Worm (Caenorhabditis elegans) whole organism, young adult: ENCODE measurements around the gene snpc-1.2.

Experiments used
- C06A6.2 ChIP-seq: fragments of 200-800 bp; sonication (Bioruptor generic); conservative IDR thresholded peaks from 2 replicates; pipeline ENCODE4 v1.3.6; 2022; ENCODE audit warnings: missing genetic modification characterization, missing compliant biosample characterization
- F10E7.11 ChIP-seq: sonication (generic microtip); optimal IDR thresholded peaks from 2 replicates; lab custom pipeline; 2017; ENCODE audit warnings: mild to moderate bottlenecking, missing genetic modification characterization, moderate library complexity, missing compliant biosample characterization
- F49E8.2 ChIP-seq: sonication (generic microtip); optimal IDR thresholded peaks from 3 replicates; lab custom pipeline; 2017; ENCODE audit warnings: missing genetic modification characterization, mild to moderate bottlenecking, missing compliant biosample characterization, antibody characterized with exemption, moderate library complexity; ENCODE audit not compliant: insufficient read depth
- Y95B8A.8 ChIP-seq: fragments of 200-800 bp; sonication (Bioruptor generic); IDR thresholded peaks from 2 replicates; pipeline ENCODE4 v1.3.6; 2022; ENCODE audit warnings: missing genetic modification reagents, missing genetic modification characterization, missing compliant biosample characterization
- ama-1 ChIP-seq, 3 experiments: fragments of 150-350 bp in 1 of 3; sonication (generic microtip) in 2 of 3; optimal IDR thresholded peaks; 2 replicates each; lab custom pipeline; 2014 to 2018; ENCODE audit warnings: missing biosample characterization in 2 of 3, missing genetic modification characterization in 2 of 3, missing genetic modification reagents in 2 of 3
- ceh-40 ChIP-seq: fragments of 200-800 bp; sonication (Bioruptor generic); IDR thresholded peaks from 2 replicates; pipeline ENCODE4 v1.3.6; 2022; ENCODE audit warnings: missing genetic modification characterization, missing compliant biosample characterization
- ceh-91 ChIP-seq: fragments of 200-800 bp; sonication (Bioruptor generic); IDR thresholded peaks from 2 replicates; pipeline ENCODE4 v1.3.6; 2022; ENCODE audit warnings: missing genetic modification reagents, missing genetic modification characterization, missing compliant biosample characterization
- chd-7 ChIP-seq: sonication (generic microtip); optimal IDR thresholded peaks from 2 replicates; lab custom pipeline; 2016; ENCODE audit warnings: mild to moderate bottlenecking, missing genetic modification characterization, moderate library complexity, missing compliant biosample characterization
- egl-44 ChIP-seq: fragments of 200-800 bp; sonication (Bioruptor generic); IDR thresholded peaks from 2 replicates; pipeline ENCODE4 v1.3.6; 2022; ENCODE audit warnings: missing genetic modification reagents, missing genetic modification characterization, missing compliant biosample characterization
- fkh-3 ChIP-seq: sonication (generic microtip); optimal IDR thresholded peaks from 2 replicates; lab custom pipeline; 2016; ENCODE audit warnings: mild to moderate bottlenecking, missing genetic modification characterization, missing compliant biosample characterization
- gei-17 ChIP-seq: fragments of 200-800 bp; sonication (Bioruptor generic); optimal IDR thresholded peaks from 2 replicates; lab custom pipeline; 2018; ENCODE audit warnings: mild to moderate bottlenecking, missing genetic modification characterization, missing compliant biosample characterization
- hmg-1.2 ChIP-seq: fragments of 200-800 bp; sonication (Bioruptor generic); IDR thresholded peaks from 2 replicates; pipeline ENCODE4 v1.3.6; 2022; ENCODE audit warnings: missing genetic modification reagents, missing genetic modification characterization, missing compliant biosample characterization
- lin-26 ChIP-seq: fragments of 200-800 bp; sonication (Bioruptor generic); IDR thresholded peaks from 2 replicates; pipeline ENCODE4 v1.3.6; 2022; ENCODE audit warnings: missing genetic modification reagents, missing genetic modification characterization, missing compliant biosample characterization
- lin-35 ChIP-seq, 3 experiments: fragments of 150-350 bp in 2 of 3; sonication (generic microtip) in 1 of 3; optimal IDR thresholded peaks; 2 replicates each; lab custom pipeline; 2014 to 2018; ENCODE audit warnings: missing biosample characterization in 3 of 3, missing genetic modification characterization in 3 of 3, missing genetic modification reagents in 3 of 3
- nfyb-1 ChIP-seq: fragments of 200-800 bp; sonication (Bioruptor generic); IDR thresholded peaks from 2 replicates; pipeline ENCODE4 v1.3.6; 2022; ENCODE audit warnings: missing genetic modification reagents, missing genetic modification characterization, missing compliant biosample characterization
- rec-8 ChIP-seq, 2 experiments: sonication (generic microtip); optimal IDR thresholded peaks; 2 replicates each; lab custom pipeline; 2016; ENCODE audit warnings: mild to moderate bottlenecking in 2 of 2, missing genetic modification characterization in 2 of 2, missing genetic modification reagents in 2 of 2, missing genotype in 2 of 2, missing biosample characterization in 1 of 2, missing compliant biosample characterization in 1 of 2, moderate library complexity in 1 of 2
- sea-2 ChIP-seq: fragments of 200-800 bp; sonication (Bioruptor generic); IDR thresholded peaks from 2 replicates; pipeline ENCODE4 v1.3.6; 2022; ENCODE audit warnings: missing genetic modification characterization, missing compliant biosample characterization
- unc-130 ChIP-seq: sonication (generic microtip); optimal IDR thresholded peaks from 2 replicates; lab custom pipeline; 2016; ENCODE audit warnings: missing genetic modification reagents, missing genetic modification characterization, missing compliant biosample characterization

The snpc-1.2 gene

ce11 chrIII:13118460-13118859 is 50.9 kb downstream of the snpc-1.2 start:
- TF ChIP-seq F49E8.2 (tag; lab: Kevin White, UChicago): no peak
- TF ChIP-seq F10E7.11 (tag; lab: Kevin White, UChicago): no peak
- TF ChIP-seq fkh-3: no peak
- TF ChIP-seq Y95B8A.8 (GFP tag; lab: Robert Waterston, UW): no peak
- no peak for TF ChIP-seq gei-17 (GFP tag; lab: Kevin White, UChicago)
- no peak for TF ChIP-seq ceh-91 (GFP tag; lab: Robert Waterston, UW)
- no peak for TF ChIP-seq lin-35 (GFP tag; optimal IDR thresholded peaks at IDR 0.05; lab: Kevin White, UChicago)
- no peak for TF ChIP-seq lin-26 (GFP tag; lab: Robert Waterston, UW)
- no peak for TF ChIP-seq C06A6.2 (GFP tag; lab: Robert Waterston, UW)
- TF ChIP-seq unc-130 (GFP tag; lab: Kevin White, UChicago): no peak
- TF ChIP-seq hmg-1.2 (GFP tag; lab: Robert Waterston, UW): no peak
- no peak for TF ChIP-seq sea-2 (GFP tag; lab: Robert Waterston, UW)
- no peak for TF ChIP-seq nfyb-1 (GFP tag; lab: Robert Waterston, UW)
- TF ChIP-seq chd-7 (tag; lab: Kevin White, UChicago): no peak
- TF ChIP-seq ama-1 (optimal IDR thresholded peaks at IDR 0.05; lab: Kevin White, UChicago): no peak
- TF ChIP-seq ama-1 (GFP tag; optimal IDR thresholded peaks at IDR 0.05; lab: Kevin White, UChicago): no peak
- no peak for TF ChIP-seq egl-44 (GFP tag; lab: Robert Waterston, UW)
- no peak for TF ChIP-seq ceh-40 (GFP tag; lab: Robert Waterston, UW)
- no peak for TF ChIP-seq rec-8 (tag; optimal IDR thresholded peaks at IDR 0.05; lab: Kevin White, UChicago)
- TF ChIP-seq, all 124 proteins: peak for 0
